Worm (Caenorhabditis elegans) whole organism, L1 larva: ENCODE measurements around the gene Y77E11A.8.

ENCODE experiments used
- Y116A8C.19 ChIP-seq: sonication (generic microtip); optimal IDR thresholded peaks from 2 replicates; lab custom pipeline; 2016; ENCODE audit warnings: missing compliant biosample characterization, missing genetic modification characterization, borderline replicate concordance
- ceh-63 ChIP-seq: fragments of 200-800 bp; sonication (Bioruptor generic); optimal IDR thresholded peaks from 2 replicates; lab custom pipeline; 2018; ENCODE audit warnings: mild to moderate bottlenecking, missing genetic modification characterization, missing compliant biosample characterization
- ceh-8 ChIP-seq: fragments of 200-800 bp; sonication (Bioruptor generic); optimal IDR thresholded peaks from 2 replicates; lab custom pipeline; 2018; ENCODE audit warnings: mild to moderate bottlenecking, missing genetic modification characterization, moderate library complexity, missing compliant biosample characterization
- ceh-82 ChIP-seq, 3 experiments: fragments of 150-350 bp in 1 of 3; sonication (generic microtip) in 2 of 3; optimal IDR thresholded peaks; 2 replicates each; lab custom pipeline; 2014 to 2017; ENCODE audit warnings: missing biosample characterization in 3 of 3, missing genetic modification characterization in 3 of 3
- ceh-90 ChIP-seq: sonication (generic microtip); optimal IDR thresholded peaks from 2 replicates; lab custom pipeline; 2016; ENCODE audit warnings: missing genetic modification characterization, missing compliant biosample characterization
- ces-1 ChIP-seq: fragments of 150-350 bp; optimal IDR thresholded peaks from 2 replicates; lab custom pipeline; 2014; ENCODE audit warnings: missing biosample characterization, missing genetic modification reagents, missing genetic modification characterization
- dpl-1 ChIP-seq, 3 experiments: fragments of 150-350 bp in 2 of 3; sonication (generic microtip) in 1 of 3; optimal IDR thresholded peaks; 2 replicates each; lab custom pipeline; 2014 to 2017; ENCODE audit warnings: missing biosample characterization in 3 of 3, missing genetic modification characterization in 3 of 3, missing genetic modification reagents in 3 of 3
- efl-1 ChIP-seq, 4 experiments: fragments of 150-350 bp; optimal IDR thresholded peaks in 3 of 4; peaks in 1 of 4; 1 replicate in 1 of 4; 2 replicates in 3 of 4; lab custom pipeline; 2014; ENCODE audit warnings: missing biosample characterization in 2 of 4, missing genetic modification characterization in 2 of 4, missing genetic modification reagents in 2 of 4
- efl-3 ChIP-seq: fragments of 200-800 bp; sonication (Bioruptor generic); optimal IDR thresholded peaks from 2 replicates; lab custom pipeline; 2018; ENCODE audit warnings: mild to moderate bottlenecking, missing genetic modification characterization, missing compliant biosample characterization
- egl-13 ChIP-seq: sonication (generic microtip); optimal IDR thresholded peaks from 2 replicates; lab custom pipeline; 2016; ENCODE audit warnings: missing genotype, missing genetic modification reagents, missing genetic modification characterization, missing compliant biosample characterization
- elt-2 ChIP-seq: sonication (generic microtip); optimal IDR thresholded peaks from 2 replicates; lab custom pipeline; 2016; ENCODE audit warnings: missing genetic modification characterization, mild to moderate bottlenecking, inconsistent platforms, missing compliant biosample characterization, missing genetic modification reagents
- elt-3 ChIP-seq, 6 experiments: fragments of 150-350 bp in 1 of 6; sonication (generic microtip); optimal IDR thresholded peaks; 2 replicates each; lab custom pipeline; 2017 to 2018; ENCODE audit warnings: missing biosample characterization in 6 of 6, missing genetic modification characterization in 6 of 6, inconsistent platforms in 1 of 6
- fkh-4 ChIP-seq: sonication (generic microtip); optimal IDR thresholded peaks from 2 replicates; lab custom pipeline; 2016; ENCODE audit warnings: missing compliant biosample characterization, missing genetic modification characterization, borderline replicate concordance
- fkh-8 ChIP-seq: sonication (generic microtip); optimal IDR thresholded peaks from 2 replicates; lab custom pipeline; 2016; ENCODE audit warnings: mild to moderate bottlenecking, missing genetic modification characterization, missing compliant biosample characterization
- grh-1 ChIP-seq: fragments of 200-800 bp; sonication (Bioruptor generic); IDR thresholded peaks from 2 replicates; pipeline ENCODE4 v1.3.6; 2022; ENCODE audit warnings: missing genetic modification reagents, missing genetic modification characterization, missing compliant biosample characterization
- hlh-17 ChIP-seq: fragments of 200-800 bp; sonication (Bioruptor generic); optimal IDR thresholded peaks from 2 replicates; lab custom pipeline; 2018; ENCODE audit warnings: missing genetic modification characterization, mild to moderate bottlenecking, missing compliant biosample characterization, moderate library complexity, borderline replicate concordance
- hlh-4 ChIP-seq: sonication (generic microtip); optimal IDR thresholded peaks from 2 replicates; lab custom pipeline; 2016; ENCODE audit warnings: mild to moderate bottlenecking, missing genetic modification characterization, missing compliant biosample characterization
- hpl-2 ChIP-seq: fragments of 150-350 bp; optimal IDR thresholded peaks from 2 replicates; lab custom pipeline; 2014; ENCODE audit warnings: missing biosample characterization, missing genetic modification reagents, missing genetic modification characterization
- irx-1 ChIP-seq: sonication (generic microtip); optimal IDR thresholded peaks from 2 replicates; lab custom pipeline; 2016; ENCODE audit warnings: missing genetic modification characterization, missing compliant biosample characterization
- jun-1 ChIP-seq: fragments of 150-350 bp; optimal IDR thresholded peaks from 2 replicates; lab custom pipeline; 2014; ENCODE audit warnings: missing biosample characterization, missing genetic modification reagents, missing genetic modification characterization
- lin-14 ChIP-seq: fragments of 200-800 bp; sonication (Bioruptor generic); optimal IDR thresholded peaks from 2 replicates; lab custom pipeline; 2018; ENCODE audit warnings: mild to moderate bottlenecking, missing genetic modification characterization, moderate library complexity, missing compliant biosample characterization
- lin-35 ChIP-seq, 2 experiments: fragments of 150-350 bp; optimal IDR thresholded peaks; 2 replicates each; lab custom pipeline; 2014; ENCODE audit warnings: missing biosample characterization in 2 of 2, missing genetic modification characterization in 2 of 2, missing genetic modification reagents in 2 of 2
- lin-39 ChIP-seq: fragments of 150-350 bp; optimal IDR thresholded peaks from 2 replicates; lab custom pipeline; 2014; ENCODE audit warnings: missing biosample characterization, missing genetic modification reagents, missing genetic modification characterization
- mab-9 ChIP-seq: fragments of 200-800 bp; sonication (Bioruptor generic); IDR thresholded peaks from 2 replicates; pipeline ENCODE4 v1.3.6; 2022; ENCODE audit warnings: missing genetic modification reagents, missing genetic modification characterization, missing compliant biosample characterization
- mdl-1 ChIP-seq, 2 experiments: fragments of 150-350 bp; optimal IDR thresholded peaks; 2 replicates each; lab custom pipeline; 2014 to 2017; ENCODE audit warnings: missing biosample characterization in 2 of 2, missing genetic modification characterization in 2 of 2, inconsistent platforms in 1 of 2
- nhr-20 ChIP-seq: sonication (generic microtip); optimal IDR thresholded peaks from 2 replicates; lab custom pipeline; 2016; ENCODE audit warnings: mild to moderate bottlenecking, missing genetic modification characterization, missing compliant biosample characterization
- nhr-28 ChIP-seq: fragments of 150-350 bp; optimal IDR thresholded peaks from 2 replicates; lab custom pipeline; 2014; ENCODE audit warnings: missing biosample characterization, missing genetic modification characterization
- nhr-71 ChIP-seq: sonication (generic microtip); optimal IDR thresholded peaks from 2 replicates; lab custom pipeline; 2016; ENCODE audit warnings: mild to moderate bottlenecking, missing genetic modification characterization, moderate library complexity, missing compliant biosample characterization
- nhr-77 ChIP-seq: fragments of 150-350 bp; optimal IDR thresholded peaks from 2 replicates; lab custom pipeline; 2014; ENCODE audit warnings: missing biosample characterization, missing genetic modification characterization
- pag-3 ChIP-seq: sonication (generic microtip); optimal IDR thresholded peaks from 2 replicates; lab custom pipeline; 2017; ENCODE audit warnings: missing genetic modification characterization, mild to moderate bottlenecking, missing compliant biosample characterization, antibody characterized with exemption, borderline replicate concordance; ENCODE audit not compliant: insufficient read depth
- snpc-4 ChIP-seq: fragments of 150-350 bp; optimal IDR thresholded peaks from 2 replicates; lab custom pipeline; 2014; ENCODE audit warnings: missing biosample characterization, missing genetic modification characterization
- snu-23 ChIP-seq: sonication (generic microtip); optimal IDR thresholded peaks from 2 replicates; lab custom pipeline; 2016; ENCODE audit warnings: missing genetic modification characterization, missing compliant biosample characterization
- sptf-1 ChIP-seq: fragments of 150-350 bp; optimal IDR thresholded peaks from 2 replicates; lab custom pipeline; 2014; ENCODE audit warnings: missing biosample characterization, missing genetic modification characterization
- sup-37 ChIP-seq: fragments of 200-800 bp; sonication (Bioruptor generic); optimal IDR thresholded peaks from 2 replicates; lab custom pipeline; 2018; ENCODE audit warnings: mild to moderate bottlenecking, missing genetic modification characterization, missing compliant biosample characterization
- tlp-1 ChIP-seq: fragments of 150-350 bp; optimal IDR thresholded peaks from 2 replicates; lab custom pipeline; 2014; ENCODE audit warnings: missing biosample characterization, missing genetic modification characterization
- unc-30 ChIP-seq: sonication (generic microtip); optimal IDR thresholded peaks from 2 replicates; lab custom pipeline; 2017; ENCODE audit warnings: missing biosample characterization, missing genetic modification characterization
- unc-98 ChIP-seq: fragments of 200-800 bp; sonication (Bioruptor generic); IDR thresholded peaks from 2 replicates; pipeline ENCODE4 v1.3.6; 2022; ENCODE audit warnings: missing genetic modification characterization, missing compliant biosample characterization
- vab-15 ChIP-seq: sonication (generic microtip); optimal IDR thresholded peaks from 2 replicates; lab custom pipeline; 2017; ENCODE audit warnings: missing genotype, mild to moderate bottlenecking, missing genetic modification characterization, missing compliant biosample characterization
- xbp-1 ChIP-seq: sonication (generic microtip); optimal IDR thresholded peaks from 2 replicates; lab custom pipeline; 2016; ENCODE audit warnings: missing genetic modification characterization, missing compliant biosample characterization
- zag-1 ChIP-seq: fragments of 150-350 bp; optimal IDR thresholded peaks from 2 replicates; lab custom pipeline; 2014; ENCODE audit warnings: missing biosample characterization, missing genetic modification characterization
- zip-4 ChIP-seq: fragments of 200-800 bp; sonication (Bioruptor generic); optimal IDR thresholded peaks from 2 replicates; lab custom pipeline; 2018; ENCODE audit warnings: mild to moderate bottlenecking, missing genetic modification characterization, moderate library complexity, missing compliant biosample characterization

Y77E11A.8 gene

DNA sequence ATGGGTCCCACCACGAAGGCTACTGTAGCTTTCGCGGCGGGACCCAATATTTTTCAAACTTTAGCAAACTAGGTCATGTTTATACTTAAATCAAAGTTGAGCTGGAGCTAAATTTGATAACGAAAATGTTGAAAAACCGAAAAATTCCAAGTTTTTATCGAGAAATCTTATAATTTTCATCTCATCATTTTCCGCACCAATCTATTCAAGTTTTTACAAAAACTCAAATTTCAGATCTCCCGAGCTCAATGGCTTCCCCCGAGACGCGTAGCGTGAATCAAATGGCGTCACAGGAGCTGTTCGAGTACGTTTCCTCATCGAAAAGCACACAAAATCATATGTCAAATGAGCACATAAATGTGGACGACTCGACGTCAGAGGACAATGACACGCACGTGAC lies 27.0 kb downstream of the Y77E11A.8 start:
- TF ChIP-seq efl-1 (optimal IDR thresholded peaks at IDR 0.05; lab: Kevin White, UChicago) (no peak), efl-1 (GFP tag; optimal IDR thresholded peaks at IDR 0.05 in 1 of 2; lab: Kevin White, UChicago) (peak in 1 of 2 experiments; percentile 56), pag-3 (tag; lab: Kevin White, UChicago) (no peak)
- TF ChIP-seq, all 84 proteins: peak for 1

DNA sequence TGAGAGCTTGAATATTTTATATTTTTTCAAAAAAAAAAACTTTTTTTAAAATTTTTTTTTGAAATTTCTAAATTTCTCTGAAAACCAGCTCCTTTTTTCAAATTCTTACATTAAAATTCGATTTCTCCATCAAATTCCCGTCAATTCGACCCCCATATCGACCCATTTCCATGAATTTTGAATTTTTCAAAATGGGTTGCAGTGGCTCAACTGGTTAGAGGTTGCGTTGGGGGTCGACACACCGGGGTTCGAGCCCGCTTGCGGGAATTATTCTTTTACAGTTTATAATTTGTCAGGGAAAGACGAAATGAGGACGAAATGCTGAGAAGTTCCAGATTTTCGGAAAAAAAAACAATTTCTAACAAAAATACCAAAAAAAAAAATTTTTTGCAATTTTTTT lies 30.8 kb downstream of the Y77E11A.8 start:
- TF ChIP-seq unc-98 (GFP tag; lab: Robert Waterston, UW) (no peak), hpl-2 (GFP tag; lab: Kevin White, UChicago) (no peak), pag-3 (tag; lab: Kevin White, UChicago) (no peak), mdl-1 (tag; optimal IDR thresholded peaks at IDR 0.05; lab: Kevin White, UChicago) (no peak), sptf-1 (tag; lab: Kevin White, UChicago) (no peak), egl-13 (tag; lab: Kevin White, UChicago) (no peak), hlh-4 (tag; lab: Kevin White, UChicago) (no peak), ceh-82 (tag; optimal IDR thresholded peaks at IDR 0.05; lab: Kevin White, UChicago) (no peak), efl-3 (GFP tag; lab: Kevin White, UChicago) (no peak), jun-1 (tag; lab: Kevin White, UChicago) (no peak), lin-39 (tag; lab: Kevin White, UChicago) (no peak), zag-1 (no peak), nhr-77 (tag; lab: Kevin White, UChicago) (no peak), unc-30 (tag; lab: Kevin White, UChicago) (no peak), snu-23 (GFP tag; lab: Kevin White, UChicago) (no peak)
- TF ChIP-seq, all 84 proteins: peak for 0

DNA sequence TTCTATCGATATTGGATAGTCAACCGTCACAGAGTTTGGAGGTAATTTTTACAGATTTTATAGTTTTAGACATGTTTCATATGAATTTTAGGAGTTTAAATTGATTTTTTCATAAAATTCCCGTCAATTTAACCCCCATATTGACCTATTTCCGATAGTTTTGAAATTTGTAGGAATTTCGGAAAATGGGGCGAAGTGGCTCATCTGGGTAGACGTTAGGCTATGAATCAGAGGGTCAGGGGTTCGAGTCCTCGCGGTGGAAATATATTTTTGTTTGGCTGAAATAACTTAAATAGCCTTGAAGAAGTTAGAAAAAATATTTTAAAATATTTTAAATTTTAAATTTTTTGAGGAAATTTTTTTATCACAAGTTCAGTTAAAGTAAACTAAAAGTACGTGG lies 33.4 kb downstream of the Y77E11A.8 start:
- TF ChIP-seq grh-1 (GFP tag; lab: Robert Waterston, UW) = 0 out of 2 replicates have a peak, but pooled peaks have one; percentile 21
- no peak for TF ChIP-seq Y116A8C.19 (tag; lab: Kevin White, UChicago)
- no peak for TF ChIP-seq irx-1
- TF ChIP-seq lin-35 (GFP tag; optimal IDR thresholded peaks at IDR 0.05; lab: Kevin White, UChicago) = no peak
- no peak for TF ChIP-seq lin-14 (GFP tag; lab: Kevin White, UChicago)

- TF ChIP-seq irx-1 (no peak), ceh-90 (tag; lab: Kevin White, UChicago) (no peak), fkh-4 (tag; lab: Kevin White, UChicago) (no peak), hlh-4 (tag; lab: Kevin White, UChicago) (no peak), nhr-20 (tag; lab: Kevin White, UChicago) (no peak), tlp-1 (no peak), lin-35 (GFP tag; optimal IDR thresholded peaks at IDR 0.05; lab: Kevin White, UChicago) (no peak), zip-4 (GFP tag; lab: Kevin White, UChicago) (no peak)
Measured at ce11 chrIV:1390102-1390501, 34.8 kb downstream of the Y77E11A.8 start.

ce11 chrIV:1389599-1389998 lies 35.3 kb downstream of the Y77E11A.8 start:
- TF ChIP-seq tlp-1 (no peak), ces-1 (no peak), snpc-4 (no peak), nhr-28 (tag; lab: Kevin White, UChicago) (no peak), fkh-8 (tag; lab: Kevin White, UChicago) (no peak), elt-2 (peak; percentile 42)

DNA sequence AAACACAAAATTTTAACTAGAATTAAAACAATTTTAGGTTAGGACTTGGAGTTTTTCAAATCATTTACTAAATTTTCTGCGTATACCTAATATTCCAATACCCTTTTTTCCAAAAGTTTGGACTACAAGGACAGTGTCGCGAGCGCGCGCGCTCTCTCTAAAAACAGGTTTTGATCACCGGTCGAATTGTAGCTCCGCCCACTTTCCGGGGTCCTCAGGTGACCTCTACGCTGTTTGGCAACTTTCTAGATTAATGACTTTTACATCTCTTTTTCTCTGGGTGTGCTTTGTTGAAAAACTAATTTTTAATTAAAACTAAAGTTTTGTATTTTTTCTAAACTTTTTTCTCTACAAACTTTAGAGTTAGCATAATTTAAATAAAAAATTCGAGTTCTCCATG lies 35.8 kb downstream of the Y77E11A.8 start:
- TF ChIP-seq xbp-1 (tag; lab: Kevin White, UChicago) (no peak), nhr-71 (tag; lab: Kevin White, UChicago) (peak; percentile 66), unc-30 (tag; lab: Kevin White, UChicago) (no peak), sup-37 (no peak), elt-3 (tag; optimal IDR thresholded peaks at IDR 0.05; lab: Kevin White, UChicago) (no peak), ceh-63 (GFP tag; lab: Kevin White, UChicago) (no peak), vab-15 (no peak), hlh-17 (GFP tag; lab: Kevin White, UChicago) (no peak), mab-9 (GFP tag; lab: Robert Waterston, UW) (no peak), snu-23 (GFP tag; lab: Kevin White, UChicago) (peak; percentile 64), dpl-1 (GFP tag; optimal IDR thresholded peaks at IDR 0.05; lab: Kevin White, UChicago) (peak in 1 of 3 experiments; percentile 24), lin-39 (tag; lab: Kevin White, UChicago) (no peak), elt-2 (no peak), grh-1 (GFP tag; lab: Robert Waterston, UW) (peak; percentile 96), Y116A8C.19 (tag; lab: Kevin White, UChicago) (no peak), efl-3 (GFP tag; lab: Kevin White, UChicago) (no peak), ceh-8 (no peak)
